Fruit fly (Drosophila melanogaster) whole organism, wandering third instar larva: ENCODE measurements around the gene CG42597.

ENCODE experiments used
- CrebA ChIP-seq: fragments of 200-800 bp; sonication (Bioruptor generic); optimal IDR thresholded peaks from 2 replicates; lab custom pipeline; 2016; ENCODE audit warnings: missing biosample characterization, mild to moderate bottlenecking, missing genetic modification characterization, borderline replicate concordance
- Dfd ChIP-seq: fragments of >200 bp; optimal IDR thresholded peaks from 2 replicates; lab custom pipeline; 2017; ENCODE audit warnings: missing biosample characterization, missing genetic modification characterization
- Hnf4 ChIP-seq: fragments of 200-800 bp; sonication (Bioruptor generic); optimal IDR thresholded peaks from 2 replicates; lab custom pipeline; 2016; ENCODE audit warnings: missing biosample characterization, mild to moderate bottlenecking, missing genetic modification characterization
- Myc ChIP-seq: fragments of >200 bp; optimal IDR thresholded peaks from 2 replicates; lab custom pipeline; 2017
- OdsH ChIP-seq: fragments of 200-800 bp; sonication (Bioruptor generic); optimal IDR thresholded peaks from 2 replicates; lab custom pipeline; 2016; ENCODE audit warnings: missing biosample characterization, mild to moderate bottlenecking, missing genetic modification characterization
- Rel ChIP-seq, 2 experiments: fragments of 200-800 bp; sonication (Bioruptor generic) in 1 of 2; optimal IDR thresholded peaks; 2 replicates in 1 of 2; 3 replicates in 1 of 2; lab custom pipeline; 2016 to 2019; ENCODE audit warnings: mild to moderate bottlenecking in 2 of 2, missing biosample characterization in 2 of 2, missing genetic modification characterization in 2 of 2, moderate library complexity in 1 of 2
- brk ChIP-seq: fragments of 200-800 bp; sonication (Bioruptor generic); optimal IDR thresholded peaks from 2 replicates; lab custom pipeline; 2016; ENCODE audit warnings: missing biosample characterization, mild to moderate bottlenecking, missing genetic modification characterization
- lola ChIP-seq: fragments of >200 bp; optimal IDR thresholded peaks from 2 replicates; lab custom pipeline; 2017; ENCODE audit warnings: missing biosample characterization, missing genetic modification characterization

dm6 chr2L:22079332-22079731 lies 14.2 kb upstream of the CG42597 start, which contains the start of gene ttm3:
- no peak for TF ChIP-seq Myc (lab: Kevin White, UChicago)
- TF ChIP-seq Dfd (GFP tag; lab: Kevin White, UChicago) = no peak
- no peak for TF ChIP-seq OdsH
- no peak for TF ChIP-seq Rel (GFP tag; optimal IDR thresholded peaks at IDR 0.05; lab: Kevin White, UChicago)
- TF ChIP-seq Rel (tag; optimal IDR thresholded peaks at IDR 0.05; lab: Kevin White, UChicago) = no peak
- no peak for TF ChIP-seq brk (GFP tag; lab: Kevin White, UChicago)
- no peak for TF ChIP-seq lola (GFP tag; lab: Kevin White, UChicago)
- no peak for TF ChIP-seq CrebA (GFP tag; lab: Kevin White, UChicago)
- TF ChIP-seq Hnf4 (GFP tag; lab: Kevin White, UChicago) = no peak
